Worm (Caenorhabditis elegans): ENCODE measurements around the gene bgnt-1.2.
"Not testable (repeated sequence)": the region's sequence is repeated elsewhere in the genome, so short reads cannot be mapped to it uniquely, and the experiment has no call there.

Gene bgnt-1.2

DNA sequence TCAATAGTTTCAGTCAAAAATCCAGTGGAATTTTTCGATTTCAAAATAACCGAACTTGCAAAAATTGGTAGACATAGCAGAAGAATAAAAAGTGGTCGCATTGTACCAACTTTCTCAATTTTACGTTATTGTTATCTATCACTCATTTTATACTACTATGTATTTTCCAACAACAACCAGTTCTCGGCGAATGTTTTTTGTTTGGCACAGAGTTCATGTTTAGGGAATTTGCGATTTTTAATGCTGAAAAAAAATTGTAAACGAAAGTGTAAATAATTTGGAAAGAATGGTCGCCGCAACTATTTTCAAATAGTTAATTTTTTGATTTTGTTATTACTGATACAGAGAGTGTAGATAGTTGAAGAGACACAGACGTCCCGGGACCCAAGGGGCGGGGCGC is 31.0 kb upstream of the bgnt-1.2 start, which contains the start of gene C45H4.21:
Gene C45H4.21 (minus strand): TSS at position 101 of the 400 bp plus-strand sequence.
- no peak for TF ChIP-seq arid-1 (GFP tag; conservative IDR thresholded peaks at IDR 0.05)
- no peak for TF ChIP-seq Y75B8A.6 (GFP tag; IDR thresholded peaks at IDR 0.05)
- no peak for TF ChIP-seq daf-16 (GFP tag; optimal IDR thresholded peaks at IDR 0.05)
- TF ChIP-seq daf-16 (tag; optimal IDR thresholded peaks at IDR 0.05) = no peak
- TF ChIP-seq nhr-102 (tag; optimal IDR thresholded peaks at IDR 0.05) = no peak

DNA sequence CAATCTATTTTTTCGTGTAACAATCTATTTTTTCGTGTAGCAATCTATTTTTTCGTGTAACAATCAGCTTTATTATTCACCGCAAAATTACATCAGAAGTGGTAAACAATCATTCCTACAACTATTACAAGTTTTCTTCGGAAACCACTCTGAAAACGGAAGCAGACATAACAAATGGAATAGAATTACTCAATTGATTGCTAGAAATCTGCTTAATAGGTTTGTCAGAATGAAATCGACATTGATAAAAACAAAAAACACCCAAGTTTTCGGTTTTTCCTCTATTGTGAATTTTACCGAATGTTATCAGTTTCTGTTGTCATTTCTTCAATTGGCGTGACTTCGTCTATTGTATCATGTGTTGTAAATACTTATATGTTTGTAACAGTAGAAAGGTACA is 28.3 kb upstream of the bgnt-1.2 start, which contains the start of gene srbc-20:
Gene srbc-20 (plus strand): TSS at position 301 of the 400 bp plus-strand sequence.
- TF ChIP-seq R02D3.7 (tag; optimal IDR thresholded peaks at IDR 0.05) (no peak), daf-12 (tag; optimal IDR thresholded peaks at IDR 0.05) (no peak), nhr-48 (tag; optimal IDR thresholded peaks at IDR 0.05) (no peak), ces-1 (GFP tag; optimal IDR thresholded peaks at IDR 0.05) (no peak), unc-62 (GFP tag; optimal IDR thresholded peaks at IDR 0.05 in 1 of 2) (no peak), unc-62 (tag; optimal IDR thresholded peaks at IDR 0.05) (no peak), F37D6.2 (tag; optimal IDR thresholded peaks at IDR 0.05) (no peak), madf-9 (GFP tag; conservative IDR thresholded peaks at IDR 0.05) (no peak), pha-4 (GFP tag; IDR thresholded peaks at IDR 0.05) (no peak), pha-4 (tag; optimal IDR thresholded peaks at IDR 0.05) (no peak), nhr-6 (tag; optimal IDR thresholded peaks at IDR 0.05) (no peak), Y48G9A.11 (GFP tag; IDR thresholded peaks at IDR 0.05) (no peak), lir-3 (tag; optimal IDR thresholded peaks at IDR 0.05) (no peak), dmd-9 (GFP tag; IDR thresholded peaks at IDR 0.05) (no peak), zip-11 (GFP tag; IDR thresholded peaks at IDR 0.05) (no peak), arid-1 (GFP tag; conservative IDR thresholded peaks at IDR 0.05) (no peak), ceh-82 (tag; optimal IDR thresholded peaks at IDR 0.05) (no peak), nhr-28 (tag; optimal IDR thresholded peaks at IDR 0.05) (no peak), rbr-2 (tag; optimal IDR thresholded peaks at IDR 0.05) (no peak)

DNA sequence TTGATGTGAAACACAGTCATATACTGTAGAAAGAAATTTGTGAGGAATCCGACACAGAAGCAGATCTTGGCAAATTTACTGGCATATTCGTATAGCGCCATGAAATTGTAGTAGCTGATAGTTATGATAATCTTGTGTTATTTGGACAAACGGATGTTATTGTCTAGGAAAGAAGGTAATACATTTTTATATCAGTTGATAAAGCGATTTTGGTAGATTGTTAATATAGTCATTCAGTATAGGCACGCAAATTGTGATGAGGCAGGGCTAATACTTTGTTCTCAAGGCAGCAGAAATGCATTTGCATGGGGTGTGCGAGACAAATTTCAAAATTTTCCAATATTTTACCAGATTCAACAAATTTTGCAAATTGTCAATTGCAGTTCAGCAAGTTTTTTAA is 27.6 kb upstream of the bgnt-1.2 start, which contains the start of gene str-52:
Gene str-52 (minus strand): TSS at position 101 of the 400 bp plus-strand sequence.
- no peak for TF ChIP-seq hlh-11 (tag; optimal IDR thresholded peaks at IDR 0.05)
- TF ChIP-seq mdl-1 (tag; optimal IDR thresholded peaks at IDR 0.05) = no peak
- TF ChIP-seq zfp-3 (GFP tag; conservative IDR thresholded peaks at IDR 0.05) = no peak

DNA sequence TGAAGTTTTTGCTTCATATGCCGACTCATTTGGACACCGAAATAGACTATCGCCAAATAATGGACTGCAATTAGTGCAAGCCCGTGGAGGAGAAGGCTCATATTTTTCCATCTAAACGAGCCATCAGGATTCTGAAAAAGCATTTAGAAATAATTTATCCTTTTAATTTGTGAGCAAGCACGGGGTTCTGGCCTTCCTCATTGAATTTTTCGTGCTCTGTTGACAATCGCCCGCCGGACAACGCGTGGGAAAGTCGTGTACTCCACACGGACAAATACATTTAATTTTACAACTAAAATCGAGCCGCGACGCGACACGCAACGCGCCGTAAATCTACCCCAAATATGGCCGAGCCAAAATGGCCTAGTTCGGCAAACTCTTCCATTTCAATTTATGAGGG is 25.9 kb upstream of the bgnt-1.2 start, which contains the start of gene F22F7.12:
Gene F22F7.12 (minus strand): TSS at position 101 of the 400 bp plus-strand sequence.
- TF ChIP-seq lin-15B (tag; optimal IDR thresholded peaks at IDR 0.05); unc-130 (GFP tag; optimal IDR thresholded peaks at IDR 0.05); F44E2.7 (GFP tag; IDR thresholded peaks at IDR 0.05): not testable (repeated sequence)

DNA sequence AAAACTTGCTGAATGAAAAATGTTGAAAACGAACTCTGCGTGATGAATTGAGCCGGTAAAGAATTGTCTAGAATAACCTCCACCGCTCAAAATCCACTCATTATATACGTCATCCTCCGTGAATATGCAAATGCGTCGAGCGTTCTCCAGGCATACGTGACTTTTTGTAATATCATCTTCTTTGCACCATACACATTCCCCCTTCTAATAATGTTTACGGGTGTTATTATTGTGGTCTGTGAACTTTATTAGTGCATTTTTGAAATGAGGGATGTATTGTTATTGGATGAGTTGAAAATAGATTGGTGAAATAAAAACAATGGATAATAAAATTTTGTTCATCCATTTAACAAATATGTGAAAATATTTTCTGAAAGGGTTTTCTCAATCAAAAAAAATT is 21.4 kb upstream of the bgnt-1.2 start, which contains the start of gene F22F7.7:
Gene F22F7.7 (minus strand): TSS at position 125 of the 400 bp plus-strand sequence.
- no peak for TF ChIP-seq nhr-11 (tag; optimal IDR thresholded peaks at IDR 0.05)
- peak; percentile 94 for TF ChIP-seq aha-1 (tag)
- no peak for TF ChIP-seq nhr-41 (GFP tag; IDR thresholded peaks at IDR 0.05)
- TF ChIP-seq zfp-2 (tag; optimal IDR thresholded peaks at IDR 0.05) = no peak
- TF ChIP-seq hif-1 (tag; optimal IDR thresholded peaks at IDR 0.05) = peak in 1 of 2 experiments; percentile 69
- no peak for TF ChIP-seq ces-1 (GFP tag; optimal IDR thresholded peaks at IDR 0.05)
- no peak for TF ChIP-seq cey-2 (tag; optimal IDR thresholded peaks at IDR 0.05; ENCODE audit: borderline replicate concordance, insufficient read depth)
- no peak for TF ChIP-seq zag-1 (tag; optimal IDR thresholded peaks at IDR 0.05)
- no peak for TF ChIP-seq ceh-20 (GFP tag; IDR thresholded peaks at IDR 0.05)
- TF ChIP-seq nhr-25 (tag; optimal IDR thresholded peaks at IDR 0.05; ENCODE audit: borderline replicate concordance, insufficient read depth) = no peak
- TF ChIP-seq nhr-237 (tag; optimal IDR thresholded peaks at IDR 0.05) = no peak
- TF ChIP-seq ama-1 (optimal IDR thresholded peaks at IDR 0.05) = no peak
- TF ChIP-seq nhr-6 (tag; optimal IDR thresholded peaks at IDR 0.05) = no peak
- no peak for TF ChIP-seq F49E8.2 (tag; optimal IDR thresholded peaks at IDR 0.05; ENCODE audit: borderline replicate concordance)
- TF ChIP-seq nhr-28 (tag; optimal IDR thresholded peaks at IDR 0.05) = no peak
- TF ChIP-seq skn-1 (tag; optimal IDR thresholded peaks at IDR 0.05) = no peak

Measured in whole organism, L4 larva.